Comparison of ENCODE assay signal across 2 worm cellular contexts in genomic region chrX:4890159-4890558, ce11.
TF ChIP-seq lines count a peak whose summit lies in the region.

T07F12.2 (plus strand) TSS chrX:4890245.

TF ChIP-seq in whole organism, L2 larva, 48 proteins besides CTCF, POLR2A, EP300 and RAD21 (continued from another document):
- TF ChIP-seq skn-1 (tag; optimal IDR thresholded peaks at IDR 0.05; lab: Kevin White, UChicago) (no peak), nhr-6 (tag; optimal IDR thresholded peaks at IDR 0.05; lab: Kevin White, UChicago) (no peak), nhr-77 (tag; optimal IDR thresholded peaks at IDR 0.05; lab: Kevin White, UChicago) (no peak), ztf-11 (tag; optimal IDR thresholded peaks at IDR 0.05; lab: Kevin White, UChicago) (no peak), sma-9 (GFP tag; optimal IDR thresholded peaks at IDR 0.05; lab: Kevin White, UChicago) (peak; percentile 39), sma-9 (tag; optimal IDR thresholded peaks at IDR 0.05; lab: Kevin White, UChicago) (no peak), elt-1 (tag; optimal IDR thresholded peaks at IDR 0.05; lab: Kevin White, UChicago) (no peak), nhr-25 (tag; optimal IDR thresholded peaks at IDR 0.05; lab: Kevin White, UChicago) (no peak), lin-13 (GFP tag; optimal IDR thresholded peaks at IDR 0.05; lab: Kevin White, UChicago) (no peak), F13H6.1 (tag; optimal IDR thresholded peaks at IDR 0.05; lab: Kevin White, UChicago) (peak; percentile 3), crh-2 (tag; optimal IDR thresholded peaks at IDR 0.05; lab: Kevin White, UChicago) (peak; percentile 0), alr-1 (tag; optimal IDR thresholded peaks at IDR 0.05; lab: Kevin White, UChicago) (no peak), ceh-16 (tag; optimal IDR thresholded peaks at IDR 0.05; lab: Kevin White, UChicago) (peak; percentile 4)

TF ChIP-seq in whole organism, L4 larva, 104 proteins besides CTCF, POLR2A, EP300 and RAD21 (continued from another document):
- peak; percentile 49 for TF ChIP-seq mxl-3 (GFP tag; optimal IDR thresholded peaks at IDR 0.05; lab: Kevin White, UChicago)
- TF ChIP-seq dve-1 (tag; optimal IDR thresholded peaks at IDR 0.05; lab: Kevin White, UChicago; ENCODE audit: insufficient read depth): peak; percentile 33
- TF ChIP-seq mdl-1 (tag; optimal IDR thresholded peaks at IDR 0.05; lab: Kevin White, UChicago): peak in 1 of 2 experiments; percentile 10
- peak; percentile 61 for TF ChIP-seq mes-2 (tag; optimal IDR thresholded peaks at IDR 0.05; lab: Kevin White, UChicago; ENCODE audit: poor library complexity, severe bottlenecking)
